Worm (Caenorhabditis elegans) whole organism, midembryonic: Measurements from ENCODE around the gene C05B5.4.

ENCODE experiments used
- T22C8.4 ChIP-seq: fragments of 200-800 bp; sonication (Bioruptor generic); IDR thresholded peaks from 2 replicates; pipeline ENCODE4 v1.3.6; 2022; ENCODE audit warnings: missing genetic modification characterization, missing compliant biosample characterization
- cog-1 ChIP-seq: sonication (generic microtip); optimal IDR thresholded peaks from 2 replicates; lab custom pipeline; 2016; ENCODE audit warnings: missing genetic modification characterization, missing compliant biosample characterization
- flt-1 ChIP-seq: fragments of 200-800 bp; sonication (Bioruptor generic); IDR thresholded peaks from 2 replicates; pipeline ENCODE4 v1.3.6; 2022; ENCODE audit warnings: missing genetic modification characterization, missing compliant biosample characterization
- klf-2 ChIP-seq: fragments of 200-800 bp; sonication (Bioruptor generic); conservative IDR thresholded peaks from 2 replicates; pipeline ENCODE4 v1.3.6; 2022; ENCODE audit warnings: missing genetic modification reagents, missing genetic modification characterization, missing compliant biosample characterization
- med-1 ChIP-seq: sonication (generic microtip); optimal IDR thresholded peaks from 2 replicates; lab custom pipeline; 2017; ENCODE audit warnings: missing genetic modification characterization, mild to moderate bottlenecking, missing compliant biosample characterization, antibody characterized with exemption, missing genetic modification reagents; ENCODE audit not compliant: insufficient read depth
- ref-1 ChIP-seq: fragments of 200-800 bp; sonication (Bioruptor generic); conservative IDR thresholded peaks from 2 replicates; pipeline ENCODE4 v1.3.6; 2022; ENCODE audit warnings: missing genetic modification reagents, missing genetic modification characterization, missing compliant biosample characterization
- tab-1 ChIP-seq: fragments of 200-800 bp; sonication (Bioruptor generic); IDR thresholded peaks from 2 replicates; pipeline ENCODE4 v1.3.6; 2022; ENCODE audit warnings: missing genetic modification characterization, missing compliant biosample characterization
- ztf-23 ChIP-seq: fragments of 200-800 bp; sonication (Bioruptor generic); IDR thresholded peaks from 2 replicates; pipeline ENCODE4 v1.3.6; 2022; ENCODE audit warnings: missing genetic modification reagents, missing genetic modification characterization, missing compliant biosample characterization
- ztf-29 ChIP-seq: fragments of 200-800 bp; sonication (Bioruptor generic); IDR thresholded peaks from 2 replicates; pipeline ENCODE4 v1.3.6; 2022; ENCODE audit warnings: missing genetic modification reagents, missing genetic modification characterization, missing compliant biosample characterization

DNA sequence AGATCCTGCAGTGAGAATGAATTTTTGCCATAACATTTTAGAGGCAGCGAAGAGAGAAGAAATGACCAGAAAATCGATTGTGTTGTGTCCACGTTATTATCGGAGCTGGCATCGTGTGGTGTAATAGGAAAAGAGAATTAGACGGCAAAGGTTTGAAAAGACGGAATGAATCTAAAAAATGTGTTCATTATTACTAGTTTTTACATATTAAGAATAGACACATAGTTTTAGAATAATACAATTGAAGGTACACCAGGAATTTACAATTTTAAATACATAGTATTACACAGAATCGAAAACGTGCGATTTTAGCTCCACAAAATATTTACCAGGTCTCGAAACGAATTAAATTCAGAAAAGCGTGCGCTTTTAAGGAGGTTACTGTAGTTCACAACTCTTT lies 43.4 kb upstream of the C05B5.4 start, which contains the start of gene K03H1.13:
- no peak for TF ChIP-seq ref-1 (GFP tag; lab: Robert Waterston, UW)
- no peak for TF ChIP-seq flt-1 (GFP tag; lab: Robert Waterston, UW)
- TF ChIP-seq med-1: no peak
- no peak for TF ChIP-seq ztf-29 (GFP tag; lab: Robert Waterston, UW)
- no peak for TF ChIP-seq cog-1 (tag; lab: Kevin White, UChicago)
- TF ChIP-seq tab-1: no peak
- no peak for TF ChIP-seq ztf-23
- no peak for TF ChIP-seq klf-2 (GFP tag; lab: Robert Waterston, UW)
- no peak for TF ChIP-seq T22C8.4 (GFP tag; lab: Robert Waterston, UW)
